Worm (Caenorhabditis elegans) whole organism, L4 larva: ENCODE measurements around the gene Y43F8C.5.

Source experiments
- D1046.2 ChIP-seq: fragments of 200-800 bp; sonication (Bioruptor generic); IDR thresholded peaks from 2 replicates; pipeline ENCODE4 v1.3.6; 2022; ENCODE audit warnings: missing genetic modification characterization, missing compliant biosample characterization
- F10B5.3 ChIP-seq: sonication (generic microtip); optimal IDR thresholded peaks from 2 replicates; lab custom pipeline; 2016; ENCODE audit warnings: mild to moderate bottlenecking, missing genetic modification characterization, missing compliant biosample characterization
- F37D6.2 ChIP-seq: sonication (generic microtip); optimal IDR thresholded peaks from 2 replicates; lab custom pipeline; 2016; ENCODE audit warnings: mild to moderate bottlenecking, missing genetic modification characterization, missing compliant biosample characterization
- T20F7.1 ChIP-seq: fragments of 200-800 bp; sonication (Bioruptor generic); optimal IDR thresholded peaks from 2 replicates; lab custom pipeline; 2018; ENCODE audit warnings: mild to moderate bottlenecking, missing genetic modification characterization, missing compliant biosample characterization
- ZK546.5 ChIP-seq, 2 experiments: sonication (generic microtip); optimal IDR thresholded peaks; 2 replicates each; lab custom pipeline; 2017; ENCODE audit warnings: missing biosample characterization in 2 of 2, missing genetic modification characterization in 2 of 2
- aha-1 ChIP-seq: fragments of 150-350 bp; peaks from one replicate; lab custom pipeline; 2014; ENCODE audit warnings: missing biosample characterization, missing genetic modification characterization
- aly-2 ChIP-seq: sonication (generic microtip); optimal IDR thresholded peaks from 2 replicates; lab custom pipeline; 2018; ENCODE audit warnings: missing biosample characterization, missing genetic modification characterization
- ama-1 ChIP-seq: fragments of 150-350 bp; optimal IDR thresholded peaks from 2 replicates; lab custom pipeline; 2014; ENCODE audit warnings: inconsistent platforms, mixed read lengths
- arid-1 ChIP-seq: fragments of 200-800 bp; sonication (Bioruptor generic); conservative IDR thresholded peaks from 2 replicates; pipeline ENCODE4 v1.3.6; 2022; ENCODE audit warnings: missing genetic modification reagents, missing genetic modification characterization, missing compliant biosample characterization
- attf-4 ChIP-seq: sonication (generic microtip); optimal IDR thresholded peaks from 3 replicates; lab custom pipeline; 2017; ENCODE audit warnings: missing biosample characterization, missing genetic modification characterization
- ceh-28 ChIP-seq: fragments of 150-350 bp; optimal IDR thresholded peaks from 2 replicates; lab custom pipeline; 2014; ENCODE audit warnings: missing biosample characterization, missing genetic modification reagents, missing genetic modification characterization
- ceh-44 ChIP-seq: fragments of 200-800 bp; sonication (Bioruptor generic); IDR thresholded peaks from 2 replicates; pipeline ENCODE4 v1.3.6; 2022; ENCODE audit warnings: missing genetic modification reagents, missing genetic modification characterization, missing compliant biosample characterization
- ceh-82 ChIP-seq: sonication (generic microtip); optimal IDR thresholded peaks from 2 replicates; lab custom pipeline; 2017; ENCODE audit warnings: missing biosample characterization, missing genetic modification characterization
- ces-1 ChIP-seq: fragments of 150-350 bp; sonication (generic microtip); optimal IDR thresholded peaks from 4 replicates; lab custom pipeline; 2014; ENCODE audit warnings: missing biosample characterization, missing genetic modification reagents, missing genetic modification characterization
- cey-2 ChIP-seq: sonication (generic microtip); optimal IDR thresholded peaks from 3 replicates; lab custom pipeline; 2017; ENCODE audit warnings: missing genetic modification characterization, mild to moderate bottlenecking, missing compliant biosample characterization, antibody characterized with exemption, borderline replicate concordance; ENCODE audit not compliant: insufficient read depth
- ctbp-1 ChIP-seq: fragments of 200-800 bp; sonication (Bioruptor generic); IDR thresholded peaks from 2 replicates; pipeline ENCODE4 v1.3.6; 2022; ENCODE audit warnings: missing genetic modification reagents, missing genetic modification characterization, missing compliant biosample characterization
- daf-12 ChIP-seq: fragments of 150-350 bp; optimal IDR thresholded peaks from 2 replicates; lab custom pipeline; 2014; ENCODE audit warnings: missing biosample characterization, missing genetic modification reagents, missing genetic modification characterization
- daf-8 ChIP-seq: fragments of 200-800 bp; sonication (Bioruptor generic); IDR thresholded peaks from 2 replicates; pipeline ENCODE4 v1.3.6; 2022; ENCODE audit warnings: missing genetic modification characterization, missing compliant biosample characterization
- dmd-6 ChIP-seq: fragments of 200-800 bp; sonication (Bioruptor generic); IDR thresholded peaks from 2 replicates; pipeline ENCODE4 v1.3.6; 2022; ENCODE audit warnings: missing genetic modification reagents, missing genetic modification characterization, missing compliant biosample characterization
- duxl-1 ChIP-seq: sonication (generic microtip); optimal IDR thresholded peaks from 2 replicates; lab custom pipeline; 2016; ENCODE audit warnings: mild to moderate bottlenecking, missing genetic modification characterization, moderate library complexity, missing compliant biosample characterization; ENCODE audit not compliant: poor library complexity
- gei-8 ChIP-seq: fragments of 200-800 bp; sonication (Bioruptor generic); optimal IDR thresholded peaks from 2 replicates; lab custom pipeline; 2018; ENCODE audit warnings: mild to moderate bottlenecking, missing genetic modification characterization, missing compliant biosample characterization
- jun-1 ChIP-seq: fragments of 150-350 bp; optimal IDR thresholded peaks from 2 replicates; lab custom pipeline; 2014; ENCODE audit warnings: missing biosample characterization, missing genetic modification reagents, missing genetic modification characterization
- lim-7 ChIP-seq: fragments of 200-800 bp; sonication (Bioruptor generic); IDR thresholded peaks from 2 replicates; pipeline ENCODE4 v1.3.6; 2022; ENCODE audit warnings: missing genetic modification characterization, missing compliant biosample characterization
- lin-39 ChIP-seq: fragments of 150-350 bp; optimal IDR thresholded peaks from 2 replicates; lab custom pipeline; 2014; ENCODE audit warnings: missing biosample characterization, missing genetic modification reagents, missing genetic modification characterization
- madf-5 ChIP-seq, 2 experiments: fragments of 200-800 bp; sonication (Bioruptor generic); IDR thresholded peaks; 2 replicates each; pipeline ENCODE4 v1.3.6; 2022; ENCODE audit warnings: missing compliant biosample characterization in 2 of 2, missing genetic modification characterization in 2 of 2
- madf-9 ChIP-seq: fragments of 200-800 bp; sonication (Bioruptor generic); conservative IDR thresholded peaks from 2 replicates; pipeline ENCODE4 v1.3.6; 2022; ENCODE audit warnings: missing genetic modification reagents, missing genetic modification characterization, missing compliant biosample characterization
- mdt-29 ChIP-seq: fragments of 200-800 bp; sonication (Bioruptor generic); IDR thresholded peaks from 2 replicates; pipeline ENCODE4 v1.3.6; 2022; ENCODE audit warnings: missing genetic modification reagents, missing genetic modification characterization, missing compliant biosample characterization
- mes-2 ChIP-seq: sonication (generic microtip); optimal IDR thresholded peaks from 2 replicates; lab custom pipeline; 2016; ENCODE audit warnings: missing genotype, mild to moderate bottlenecking, missing genetic modification characterization, missing compliant biosample characterization; ENCODE audit not compliant: poor library complexity, severe bottlenecking
- mxl-3 ChIP-seq: fragments of 200-800 bp; sonication (Bioruptor generic); optimal IDR thresholded peaks from 2 replicates; lab custom pipeline; 2018; ENCODE audit warnings: mild to moderate bottlenecking, missing genetic modification characterization, missing compliant biosample characterization
- nhr-25 ChIP-seq: sonication (generic microtip); optimal IDR thresholded peaks from 2 replicates; lab custom pipeline; 2017; ENCODE audit warnings: missing genetic modification characterization, mild to moderate bottlenecking, missing compliant biosample characterization, antibody characterized with exemption, moderate library complexity, borderline replicate concordance; ENCODE audit not compliant: insufficient read depth
- nhr-28 ChIP-seq: fragments of 150-350 bp; optimal IDR thresholded peaks from 2 replicates; lab custom pipeline; 2014; ENCODE audit warnings: missing biosample characterization, missing genetic modification characterization
- nhr-41 ChIP-seq: fragments of 200-800 bp; sonication (Bioruptor generic); IDR thresholded peaks from 2 replicates; pipeline ENCODE4 v1.3.6; 2022; ENCODE audit warnings: missing genetic modification reagents, missing genetic modification characterization, missing compliant biosample characterization
- nhr-42 ChIP-seq: fragments of 200-800 bp; sonication (Bioruptor generic); IDR thresholded peaks from 2 replicates; pipeline ENCODE4 v1.3.6; 2022; ENCODE audit warnings: missing genetic modification characterization, missing compliant biosample characterization
- nhr-48 ChIP-seq: sonication (generic microtip); optimal IDR thresholded peaks from 2 replicates; lab custom pipeline; 2016; ENCODE audit warnings: mild to moderate bottlenecking, missing genetic modification characterization, missing compliant biosample characterization
- nhr-77 ChIP-seq: fragments of 150-350 bp; optimal IDR thresholded peaks from 2 replicates; lab custom pipeline; 2014; ENCODE audit warnings: missing biosample characterization, missing genetic modification characterization
- pha-4 ChIP-seq, 2 experiments: fragments of 150-350 bp in 1 of 2; fragments of 200-800 bp in 1 of 2; sonication (Bioruptor generic) in 1 of 2; IDR thresholded peaks in 1 of 2; optimal IDR thresholded peaks in 1 of 2; 2 replicates each; pipeline versions ENCODE4 v1.3.6 to Lab custom; 2014 to 2022; ENCODE audit warnings: missing genetic modification characterization in 2 of 2, missing genetic modification reagents in 2 of 2, missing biosample characterization in 1 of 2, missing compliant biosample characterization in 1 of 2
- php-3 ChIP-seq: fragments of 200-800 bp; sonication (Bioruptor generic); IDR thresholded peaks from 2 replicates; pipeline ENCODE4 v1.3.6; 2022; ENCODE audit warnings: missing genetic modification reagents, missing genetic modification characterization, missing compliant biosample characterization
- rbr-2 ChIP-seq: sonication (generic microtip); optimal IDR thresholded peaks from 2 replicates; lab custom pipeline; 2016; ENCODE audit warnings: missing genotype, missing genetic modification characterization, missing compliant biosample characterization
- sdz-12 ChIP-seq: fragments of 200-800 bp; sonication (Bioruptor generic); optimal IDR thresholded peaks from 2 replicates; lab custom pipeline; 2018; ENCODE audit warnings: mild to moderate bottlenecking, missing genetic modification characterization, missing compliant biosample characterization
- snpc-1.2 ChIP-seq: fragments of 200-800 bp; sonication (Bioruptor generic); IDR thresholded peaks from 2 replicates; pipeline ENCODE4 v1.3.6; 2022; ENCODE audit warnings: missing genetic modification reagents, missing genetic modification characterization, missing compliant biosample characterization
- spr-1 ChIP-seq: sonication (generic microtip); optimal IDR thresholded peaks from 2 replicates; lab custom pipeline; 2016; ENCODE audit warnings: mild to moderate bottlenecking, missing genetic modification characterization, missing compliant biosample characterization
- spr-3 ChIP-seq: fragments of 200-800 bp; sonication (Bioruptor generic); optimal IDR thresholded peaks from 2 replicates; lab custom pipeline; 2018; ENCODE audit warnings: mild to moderate bottlenecking, missing genetic modification characterization, missing compliant biosample characterization
- unc-39 ChIP-seq: sonication (generic microtip); optimal IDR thresholded peaks from 2 replicates; lab custom pipeline; 2017; ENCODE audit warnings: missing biosample characterization, missing genetic modification characterization
- unc-62 ChIP-seq, 3 experiments: fragments of 150-350 bp in 1 of 3; sonication (generic microtip); optimal IDR thresholded peaks in 2 of 3; peaks in 1 of 3; 1 replicate in 1 of 3; 2 replicates in 2 of 3; lab custom pipeline; 2014 to 2017; ENCODE audit warnings: missing biosample characterization in 3 of 3, missing genetic modification characterization in 3 of 3, missing genetic modification reagents in 3 of 3, missing genotype in 1 of 3
- zag-1 ChIP-seq: fragments of 150-350 bp; optimal IDR thresholded peaks from 2 replicates; lab custom pipeline; 2014; ENCODE audit warnings: missing biosample characterization, missing genetic modification characterization
- zip-11 ChIP-seq: fragments of 200-800 bp; sonication (Bioruptor generic); IDR thresholded peaks from 2 replicates; pipeline ENCODE4 v1.3.6; 2022; ENCODE audit warnings: missing genetic modification characterization, missing compliant biosample characterization
- ztf-7 ChIP-seq: fragments of 150-350 bp; optimal IDR thresholded peaks from 2 replicates; lab custom pipeline; 2014; ENCODE audit warnings: missing biosample characterization, missing genetic modification characterization

Gene Y43F8C.5

DNA sequence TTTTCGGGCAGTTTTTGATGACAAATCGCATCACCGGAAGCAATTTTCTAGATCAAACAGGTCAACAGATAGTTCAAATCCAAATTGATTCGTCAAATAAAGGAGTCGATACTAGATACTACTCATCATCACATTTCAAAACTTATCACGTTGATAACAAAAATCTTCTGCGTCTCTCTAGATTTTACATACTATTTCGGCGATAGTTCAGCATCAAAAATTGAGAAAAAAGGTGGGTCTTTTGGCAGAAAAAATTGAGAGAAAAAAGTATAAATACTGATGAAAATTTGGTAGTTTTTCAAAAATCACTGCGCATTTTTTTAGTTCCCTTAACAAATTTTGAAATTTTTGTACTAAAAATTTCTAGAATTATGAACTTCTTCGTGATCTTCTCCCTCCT lies 19.3 kb downstream of the Y43F8C.5 start, which contains the start of gene nlp-26:
TSS of gene nlp-26 (plus strand) at position 301 of the 400 bp plus-strand sequence.
- no peak for TF ChIP-seq ceh-28 (tag; lab: Kevin White, UChicago)
- no peak for TF ChIP-seq duxl-1
- TF ChIP-seq lin-39 (tag; lab: Kevin White, UChicago) = no peak
- TF ChIP-seq T20F7.1 (GFP tag; lab: Kevin White, UChicago) = no peak
- no peak for TF ChIP-seq ctbp-1
- no peak for TF ChIP-seq unc-39 (tag; lab: Kevin White, UChicago)
- TF ChIP-seq spr-3 (GFP tag; lab: Kevin White, UChicago) = no peak
- no peak for TF ChIP-seq mes-2 (tag; lab: Kevin White, UChicago)
- TF ChIP-seq jun-1 (tag; lab: Kevin White, UChicago) = no peak
- no peak for TF ChIP-seq ceh-82 (tag; lab: Kevin White, UChicago)
- TF ChIP-seq lim-7 (GFP tag; lab: Robert Waterston, UW) = no peak
- no peak for TF ChIP-seq zip-11 (GFP tag; lab: Robert Waterston, UW)
- TF ChIP-seq ceh-44 (GFP tag; lab: Robert Waterston, UW) = no peak
- TF ChIP-seq ztf-7 (tag; lab: Kevin White, UChicago) = no peak
- TF ChIP-seq mxl-3 (GFP tag; lab: Kevin White, UChicago) = no peak
- no peak for TF ChIP-seq spr-1

DNA sequence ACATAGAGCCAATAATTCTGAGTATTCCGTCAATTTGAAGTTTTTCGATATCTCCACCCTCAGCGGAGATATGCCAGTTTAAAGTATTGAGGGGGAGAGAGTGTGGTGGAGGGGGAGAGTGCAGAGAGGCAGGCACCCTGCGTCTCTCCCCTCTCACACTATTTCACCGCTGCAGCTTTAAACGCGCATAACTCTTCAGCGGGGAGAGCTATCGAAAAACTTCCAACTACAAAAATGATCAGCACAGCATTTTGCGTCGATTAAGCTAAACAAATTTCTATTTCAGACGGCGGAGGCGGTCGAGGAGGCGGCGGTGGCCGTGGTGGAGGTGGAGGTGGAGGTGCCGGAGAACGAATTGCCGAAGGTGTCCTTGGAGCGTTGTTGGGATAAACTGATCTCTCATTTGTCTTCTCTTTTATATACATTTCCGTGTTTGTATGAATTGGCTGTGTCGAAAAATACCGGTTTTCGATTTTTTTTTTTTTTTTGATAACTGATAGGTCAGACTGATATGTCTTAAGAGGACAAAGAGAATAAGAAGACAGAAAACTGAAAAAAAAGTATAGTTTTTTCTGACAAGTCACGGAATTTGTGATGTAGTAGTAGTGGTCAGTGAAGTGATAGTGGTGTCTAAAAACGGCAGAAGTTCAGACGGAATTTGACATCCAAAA lies 20.6 kb downstream of the Y43F8C.5 start:
- TF ChIP-seq pha-4 (GFP tag; IDR thresholded peaks at IDR 0.05; lab: Robert Waterston, UW) (no peak), pha-4 (tag; optimal IDR thresholded peaks at IDR 0.05; lab: Kevin White, UChicago) (no peak), madf-9 (no peak), aha-1 (tag; lab: Kevin White, UChicago) (peak; percentile 86), nhr-28 (tag; lab: Kevin White, UChicago) (peak; percentile 75), aly-2 (tag; lab: Kevin White, UChicago) (no peak), nhr-25 (no peak), daf-8 (GFP tag; lab: Robert Waterston, UW) (no peak), F37D6.2 (tag; lab: Kevin White, UChicago) (no peak), daf-12 (tag; lab: Kevin White, UChicago) (no peak), nhr-41 (GFP tag; lab: Robert Waterston, UW) (0 out of 2 replicates have a peak, but pooled peaks have one; percentile 7), F10B5.3 (no peak), snpc-1.2 (GFP tag; lab: Robert Waterston, UW) (no peak), zag-1 (no peak), jun-1 (tag; lab: Kevin White, UChicago) (no peak), php-3 (GFP tag; lab: Robert Waterston, UW) (peak; percentile 42; the same call in 1 of the 2 replicates), D1046.2 (GFP tag; lab: Robert Waterston, UW) (peak; percentile 61; the same call in 1 of the 2 replicates), nhr-77 (tag; lab: Kevin White, UChicago) (no peak), ZK546.5 (tag; optimal IDR thresholded peaks at IDR 0.05; lab: Kevin White, UChicago) (no peak), ces-1 (GFP tag; lab: Kevin White, UChicago) (no peak), madf-5 (GFP tag; IDR thresholded peaks at IDR 0.05; lab: Robert Waterston, UW) (0 out of 4 replicates have a peak, but pooled peaks have one; percentile 11 to 31), sdz-12 (GFP tag; lab: Kevin White, UChicago) (no peak), arid-1 (GFP tag; lab: Robert Waterston, UW) (peak; percentile 3; the same call in 1 of the 2 replicates), nhr-48 (tag; lab: Kevin White, UChicago) (no peak), ama-1 (lab: Kevin White, UChicago) (no peak), attf-4 (tag; lab: Kevin White, UChicago) (no peak), dmd-6 (GFP tag; lab: Robert Waterston, UW) (no peak), nhr-42 (GFP tag; lab: Robert Waterston, UW) (no peak), unc-39 (tag; lab: Kevin White, UChicago) (no peak), cey-2 (tag; lab: Kevin White, UChicago) (peak; percentile 60), ctbp-1 (peak; percentile 32; the same call in 1 of the 2 replicates), mdt-29 (0 out of 2 replicates have a peak, but pooled peaks have one; percentile 25), unc-62 (GFP tag; optimal IDR thresholded peaks at IDR 0.05 in 1 of 2; lab: Kevin White, UChicago) (peak in 1 of 2 experiments; percentile 66), unc-62 (tag; optimal IDR thresholded peaks at IDR 0.05; lab: Kevin White, UChicago) (no peak), rbr-2 (no peak), gei-8 (GFP tag; lab: Kevin White, UChicago) (no peak)
